Worm (Caenorhabditis elegans): ENCODE data around the gene rpb-9.

DNA sequence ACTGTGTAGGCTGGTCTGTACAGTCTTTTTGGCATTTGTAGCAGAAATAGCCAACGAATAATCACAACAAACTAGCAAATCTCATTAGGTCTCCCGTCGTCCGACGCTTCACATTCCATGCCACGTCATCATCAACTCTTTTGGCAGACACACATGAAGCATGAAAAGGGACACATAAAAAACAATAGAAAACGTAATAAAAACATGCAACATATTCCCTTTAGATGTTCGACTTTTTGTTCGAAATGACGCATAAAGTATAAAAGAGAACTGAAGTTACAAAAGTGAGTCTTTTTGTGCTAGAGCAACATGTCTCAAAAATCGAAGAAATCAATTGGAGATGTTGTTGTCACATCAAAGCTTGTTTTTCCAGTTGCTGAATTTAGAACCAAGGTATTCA is 39.7 kb upstream of the rpb-9 start, which contains the start of gene sth-1:
- TF ChIP-seq aptf-3 (GFP tag; IDR thresholded peaks at IDR 0.05) (no peak), ccch-3 (GFP tag; optimal IDR thresholded peaks at IDR 0.05) (no peak), dox-1 (GFP tag; IDR thresholded peaks at IDR 0.05) (no peak), F57A8.1 (GFP tag; optimal IDR thresholded peaks at IDR 0.05) (no peak)

All from whole organism, young adult.